Fruit fly (Drosophila melanogaster): ENCODE results near the gene CG13318.

- TF ChIP-seq pan (optimal IDR thresholded peaks at IDR 0.05), result no peak
- peak; percentile 58 for TF ChIP-seq Hr83 (GFP tag; optimal IDR thresholded peaks at IDR 0.05; ENCODE audit: poor library complexity, severe bottlenecking)
Observed at dm6 chr3R:8731597-8732263, 40.8 kb downstream of the CG13318 start, which contains the start of the genes M1BP and CG8202.

All from whole organism, wandering third instar larva.